Fruit fly (Drosophila melanogaster): ENCODE measurements around the gene CG7920.

CG7920 gene

dm6 chr3R:30009173-30009572, 5.9 kb downstream of the CG7920 start, which contains the start of gene CG7912:
Gene CG7912, minus strand, starts transcription at chr3R:30009189.
- no peak for TF ChIP-seq noc (tag; optimal IDR thresholded peaks at IDR 0.05)

- no peak for TF ChIP-seq noc (tag; optimal IDR thresholded peaks at IDR 0.05)
These were observed 9.6 kb downstream of the CG7920 start for dm6 chr3R:30005332-30005979.

- TF ChIP-seq noc (tag; optimal IDR thresholded peaks at IDR 0.05), result peak; percentile 34
These were observed 10.4 kb downstream of the CG7920 start, which contains the start of the genes Nlp and Nph for dm6 chr3R:30004648-30005047. Gene Nlp, plus strand, starts transcription at chr3R:30004785. Gene Nph, minus strand, starts transcription at chr3R:30004861.

- TF ChIP-seq noc (tag; optimal IDR thresholded peaks at IDR 0.05), result no peak
These were observed 14.8 kb downstream of the CG7920 start, which contains the start of gene Tace for dm6 chr3R:30000286-30000685. Gene Tace, plus strand, starts transcription at chr3R:30000530.

DNA sequence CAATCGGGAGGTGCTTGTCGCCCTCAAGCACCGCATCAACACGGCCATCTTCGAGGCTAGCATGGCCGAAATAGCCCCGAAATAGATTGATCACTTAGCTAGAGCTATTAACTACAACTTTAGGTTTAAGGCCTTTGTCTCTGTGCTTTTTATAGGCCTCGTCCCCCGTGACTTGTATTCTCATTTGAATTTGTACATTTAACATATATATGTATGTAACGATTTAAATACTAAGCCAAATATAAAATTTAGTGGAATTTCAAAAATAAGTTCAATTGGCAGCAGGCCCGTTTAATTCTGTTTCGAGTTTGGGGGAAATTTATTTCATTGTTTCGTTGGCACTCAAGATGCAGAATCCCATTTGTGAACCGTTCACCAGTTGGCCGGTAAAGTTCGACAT, 15.6 kb downstream of the CG7920 start, which contains the start of gene CG34298:
Gene CG34298, plus strand, starts transcription at position 301 of the 400 bp plus-strand sequence.
- TF ChIP-seq noc (tag; optimal IDR thresholded peaks at IDR 0.05), result no peak

DNA sequence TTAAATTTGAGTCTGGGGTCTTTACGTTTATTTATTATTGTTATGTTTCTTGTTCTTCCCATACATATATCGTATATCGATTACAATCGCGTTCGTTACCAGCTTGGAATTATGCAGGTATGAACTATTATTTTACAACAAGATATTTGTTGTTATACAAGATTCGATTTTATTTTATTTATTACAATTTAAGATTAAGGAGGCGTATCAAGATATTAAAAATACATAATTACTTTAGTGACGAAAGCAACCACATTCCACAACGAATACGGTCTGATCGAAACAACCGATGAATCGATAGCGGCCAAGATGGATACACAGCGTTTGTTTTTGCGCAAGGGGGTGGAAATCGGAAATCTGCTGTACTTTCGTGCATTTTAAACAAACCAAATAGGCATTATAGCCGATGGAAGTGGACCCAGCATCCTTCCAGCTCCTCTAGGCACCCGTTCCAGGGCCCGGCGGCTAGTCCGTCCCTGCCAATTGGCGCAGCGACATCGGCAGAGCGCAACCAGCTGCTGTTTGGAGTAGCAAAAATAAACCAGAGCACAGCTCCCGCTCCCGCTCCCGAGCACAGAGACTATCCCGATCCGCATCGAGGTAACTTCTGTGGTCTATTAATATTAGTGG, 17.4 kb downstream of the CG7920 start, which contains the start of the genes CG15525 and CG11504:
Gene CG15525, minus strand, starts transcription at position 70 of the 630 bp plus-strand sequence.
Gene CG11504, plus strand, starts transcription at position 294 of the 630 bp plus-strand sequence.
- TF ChIP-seq noc (tag; optimal IDR thresholded peaks at IDR 0.05), result no peak

- TF ChIP-seq noc (tag; optimal IDR thresholded peaks at IDR 0.05), result no peak
These were observed 20.0 kb downstream of the CG7920 start, which contains the start of the genes CG7903 and Sas-6 for dm6 chr3R:29995035-29995434. Gene CG7903, minus strand, starts transcription at chr3R:29995231. Gene Sas-6, plus strand, starts transcription at chr3R:29995357.

DNA sequence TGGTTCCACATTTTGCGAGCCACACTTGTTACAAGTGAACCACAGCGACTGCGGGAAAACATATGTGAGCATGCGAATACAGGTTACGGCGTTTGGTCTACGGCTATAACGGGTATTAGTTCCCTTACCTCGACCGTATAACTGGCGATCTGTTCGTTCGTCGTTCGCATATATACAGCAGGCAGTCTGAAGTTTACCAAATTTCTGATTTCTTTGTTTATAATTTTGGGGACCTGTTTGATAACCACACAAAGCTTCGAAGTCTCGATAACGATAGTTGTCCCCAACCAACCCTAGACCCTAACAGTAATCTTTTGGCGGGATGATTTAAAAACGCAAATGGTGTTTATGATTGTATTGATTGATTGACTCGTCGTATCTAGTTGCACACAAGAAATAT, 21.9 kb downstream of the CG7920 start, which contains the start of gene Acph-1:
Gene Acph-1, minus strand, starts transcription at position 278 of the 400 bp plus-strand sequence.
- no peak for TF ChIP-seq noc (tag; optimal IDR thresholded peaks at IDR 0.05)

DNA sequence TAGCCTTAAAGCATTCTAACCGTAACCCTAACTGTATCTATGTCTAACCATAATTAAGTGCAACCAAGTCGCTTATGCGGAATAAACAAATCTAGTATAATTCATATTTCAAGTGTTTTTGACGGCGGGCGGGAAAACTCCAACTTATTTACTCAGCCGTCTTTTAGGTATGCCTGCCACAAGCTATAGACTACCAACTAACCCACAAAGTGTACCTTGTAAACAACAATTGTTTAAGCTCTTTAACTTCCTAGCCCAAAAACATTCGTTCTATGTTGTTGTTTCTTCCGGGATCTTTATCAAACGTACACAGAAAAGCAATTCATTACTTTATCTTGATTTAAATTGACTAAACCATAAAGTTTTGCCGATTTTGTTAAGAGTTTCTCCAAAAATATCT, 24.4 kb downstream of the CG7920 start:
- TF ChIP-seq noc (tag; optimal IDR thresholded peaks at IDR 0.05), result no peak

DNA sequence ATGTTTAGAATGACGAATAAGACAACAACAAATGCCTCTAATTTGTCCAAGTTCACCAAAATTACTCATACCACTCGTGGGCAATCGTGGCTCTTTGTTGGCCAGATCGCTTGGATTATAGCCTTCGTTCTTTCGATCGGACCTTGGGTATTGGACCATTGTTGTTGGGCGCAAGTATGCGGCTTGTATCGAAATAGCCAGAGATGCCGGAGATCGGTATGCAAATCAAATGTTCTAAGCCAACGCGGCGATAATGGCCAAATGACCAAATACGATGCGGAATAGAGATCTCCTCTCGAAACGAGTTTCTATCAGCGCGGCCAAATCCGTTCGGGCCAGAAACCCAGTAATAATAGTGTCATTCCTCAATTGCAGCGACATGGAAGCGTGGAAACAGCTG, 29.9 kb downstream of the CG7920 start:
- TF ChIP-seq noc (tag; optimal IDR thresholded peaks at IDR 0.05), result no peak

- no peak for TF ChIP-seq noc (tag; optimal IDR thresholded peaks at IDR 0.05)
These were observed 31.2 kb downstream of the CG7920 start for dm6 chr3R:29983886-29984285.

DNA sequence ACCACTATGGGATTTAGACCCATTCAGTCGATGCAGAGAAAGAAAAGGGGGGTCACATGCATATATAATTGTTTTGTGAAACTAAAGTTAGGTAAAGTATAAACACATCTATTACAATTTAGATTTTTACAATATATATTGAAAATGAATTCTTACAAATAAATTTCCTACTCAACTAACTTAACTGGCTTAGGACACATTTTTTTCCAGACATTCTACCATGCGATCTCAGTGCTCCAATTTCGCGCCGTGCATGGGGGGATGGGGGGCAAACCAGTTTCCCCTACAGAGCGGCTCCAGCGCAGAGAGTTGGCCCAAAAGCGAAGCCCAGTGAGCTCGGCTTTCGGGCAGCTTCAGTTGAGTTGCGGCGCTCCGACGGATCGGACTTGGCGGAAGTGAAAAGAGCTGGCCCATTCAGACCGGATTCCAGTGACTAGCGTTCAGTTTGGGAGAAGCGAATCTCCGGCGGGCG, 32.0 kb downstream of the CG7920 start, which contains the start of gene CG7896:
Gene CG7896, plus strand, starts transcription at position 354 of the 472 bp plus-strand sequence.
- peak; percentile 75 for TF ChIP-seq noc (tag; optimal IDR thresholded peaks at IDR 0.05)

- no peak for TF ChIP-seq noc (tag; optimal IDR thresholded peaks at IDR 0.05)
These were observed 33.1 kb downstream of the CG7920 start for dm6 chr3R:29982027-29982426.

dm6 chr3R:29981479-29981878, 33.6 kb downstream of the CG7920 start:
- TF ChIP-seq noc (tag; optimal IDR thresholded peaks at IDR 0.05), result no peak

DNA sequence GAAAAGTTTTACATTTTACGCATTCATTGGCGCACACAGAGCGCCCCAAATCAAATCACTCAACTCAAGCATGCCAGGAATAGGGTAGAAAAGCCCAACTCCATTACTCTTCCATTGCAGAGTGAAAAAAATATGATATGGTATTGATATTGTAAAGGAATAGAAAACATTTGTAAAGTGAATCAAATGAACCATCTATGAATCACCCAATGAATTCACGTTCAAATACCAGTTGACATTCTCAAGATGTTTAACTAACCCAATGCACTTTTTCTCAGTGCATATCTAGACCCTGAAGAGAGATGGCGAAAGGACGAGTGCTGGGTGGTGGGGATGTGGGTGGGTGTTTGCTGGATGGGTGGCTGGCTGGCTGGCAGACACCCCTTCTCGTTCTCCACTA, 36.5 kb downstream of the CG7920 start:
- no peak for TF ChIP-seq noc (tag; optimal IDR thresholded peaks at IDR 0.05)

dm6 chr3R:29969347-29969746, 45.7 kb downstream of the CG7920 start, which contains the start of gene TkR99D:
Gene TkR99D, minus strand, starts transcription at chr3R:29969447.
- no peak for TF ChIP-seq noc (tag; optimal IDR thresholded peaks at IDR 0.05)
